Worm (Caenorhabditis elegans): ENCODE measurements around the gene hipr-1.

- TF ChIP-seq sox-2 (GFP tag; IDR thresholded peaks at IDR 0.05) (no peak), fax-1 (tag; optimal IDR thresholded peaks at IDR 0.05) (no peak), pat-9 (tag; optimal IDR thresholded peaks at IDR 0.05) (no peak), unc-86 (tag; optimal IDR thresholded peaks at IDR 0.05) (no peak), hlh-8 (tag; optimal IDR thresholded peaks at IDR 0.05) (peak; percentile 35), mec-3 (tag; optimal IDR thresholded peaks at IDR 0.05; ENCODE audit: borderline replicate concordance) (no peak)
Observed at ce11 chrIII:8700289-8700957, 19.6 kb upstream of the hipr-1 start, which contains the start of the genes sdz-1 and vps-33.1.
